Fruit fly (Drosophila melanogaster) S2 (cell line): ENCODE measurements around the gene Polr2M.

Experiments
- CG8478 ChIP-seq: fragments of >200 bp; optimal IDR thresholded peaks from 2 replicates; lab custom pipeline; 2018
- CTCF ChIP-seq, 2 experiments: fragments of >200 bp; optimal IDR thresholded peaks; 2 replicates each; lab custom pipeline; 2018

The Polr2M gene

dm6 chr3R:19245399-19245798, 16.1 kb downstream of the Polr2M start:
- TF ChIP-seq CG8478 (lab: Kevin White, UChicago) (no peak), CTCF (optimal IDR thresholded peaks at IDR 0.05; lab: Kevin White, UChicago) (peak; percentile 57 to 61)

- TF ChIP-seq CTCF (optimal IDR thresholded peaks at IDR 0.05; lab: Kevin White, UChicago) = no peak
- no peak for TF ChIP-seq CG8478 (lab: Kevin White, UChicago)
These were observed 16.9 kb downstream of the Polr2M start, which contains the start of gene unc79 for dm6 chr3R:19246080-19246637. unc79 (minus strand) TSS chr3R:19246130.

- TF ChIP-seq CG8478 (lab: Kevin White, UChicago) (no peak), CTCF (optimal IDR thresholded peaks at IDR 0.05; lab: Kevin White, UChicago) (no peak)
These were observed 18.8 kb downstream of the Polr2M start, which contains the start of gene CG5217 for dm6 chr3R:19248036-19248435. CG5217 (minus strand) TSS chr3R:19248136.

dm6 chr3R:19250063-19250462, 20.8 kb downstream of the Polr2M start:
- TF ChIP-seq CTCF (optimal IDR thresholded peaks at IDR 0.05; lab: Kevin White, UChicago) (no peak), CG8478 (lab: Kevin White, UChicago) (no peak)

dm6 chr3R:19253975-19254374, 24.7 kb downstream of the Polr2M start:
- TF ChIP-seq CG8478 (lab: Kevin White, UChicago) = no peak

- TF ChIP-seq CTCF (optimal IDR thresholded peaks at IDR 0.05; lab: Kevin White, UChicago) (no peak), CG8478 (lab: Kevin White, UChicago) (no peak)
These were observed 26.0 kb downstream of the Polr2M start for dm6 chr3R:19255255-19255654.

dm6 chr3R:19256477-19256876, 27.2 kb downstream of the Polr2M start, which contains the start of gene CG14280:
CG14280 (plus strand) TSS chr3R:19256777.
- TF ChIP-seq CG8478 (lab: Kevin White, UChicago) (no peak), CTCF (optimal IDR thresholded peaks at IDR 0.05; lab: Kevin White, UChicago) (no peak)

dm6 chr3R:19264789-19265188, 35.5 kb downstream of the Polr2M start:
- TF ChIP-seq CG8478 (lab: Kevin White, UChicago) = no peak
- no peak for TF ChIP-seq CTCF (optimal IDR thresholded peaks at IDR 0.05; lab: Kevin White, UChicago)

- no peak for TF ChIP-seq CG8478 (lab: Kevin White, UChicago)
- TF ChIP-seq CTCF (optimal IDR thresholded peaks at IDR 0.05; lab: Kevin White, UChicago) = peak; percentile 59 to 67
These were observed 41.9 kb downstream of the Polr2M start for dm6 chr3R:19271125-19271524.

- TF ChIP-seq CG8478 (lab: Kevin White, UChicago) = no peak
- TF ChIP-seq CTCF (optimal IDR thresholded peaks at IDR 0.05; lab: Kevin White, UChicago) = no peak
These were observed 44.8 kb downstream of the Polr2M start for dm6 chr3R:19274028-19274427.

dm6 chr3R:19276135-19276534, 46.9 kb downstream of the Polr2M start:
- no peak for TF ChIP-seq CG8478 (lab: Kevin White, UChicago)
- TF ChIP-seq CTCF (optimal IDR thresholded peaks at IDR 0.05; lab: Kevin White, UChicago) = no peak
